Fruit fly (Drosophila melanogaster) whole organism, embryonic: Measurements from ENCODE around the gene Him.

Experiments
- Adf1 ChIP-seq: fragments of 200-800 bp; sonication (Bioruptor generic); IDR thresholded peaks from 2 replicates; pipeline ENCODE4 v1.3.6; 2022; ENCODE audit warnings: missing biosample characterization, missing genetic modification characterization
- Antp ChIP-seq: fragments of 200-800 bp; sonication (Bioruptor generic); optimal IDR thresholded peaks from 3 replicates; lab custom pipeline; 2016; ENCODE audit warnings: missing biosample characterization, missing genetic modification characterization
- B-H1 ChIP-seq: fragments of 200-800 bp; sonication (Bioruptor generic); IDR thresholded peaks from 3 replicates; pipeline ENCODE4 v1.3.6; 2022; ENCODE audit warnings: missing biosample characterization, missing genetic modification characterization
- B-H2 ChIP-seq: fragments of 200-800 bp; sonication (Bioruptor generic); optimal IDR thresholded peaks from 2 replicates; lab custom pipeline; 2018; ENCODE audit warnings: missing biosample characterization, mild to moderate bottlenecking, missing genetic modification characterization
- CG10366 ChIP-seq: fragments of 200-800 bp; sonication (Bioruptor generic); IDR thresholded peaks from 2 replicates; pipeline ENCODE4 v1.3.6; 2022; ENCODE audit warnings: missing biosample characterization, missing genetic modification characterization
- CG10654 ChIP-seq: fragments of 200-800 bp; sonication (Bioruptor generic); optimal IDR thresholded peaks from 2 replicates; lab custom pipeline; 2016; ENCODE audit warnings: missing biosample characterization, missing genetic modification characterization
- CG10979 ChIP-seq: fragments of 200-800 bp; sonication (Bioruptor generic); optimal IDR thresholded peaks from 2 replicates; lab custom pipeline; 2018; ENCODE audit warnings: missing biosample characterization, mild to moderate bottlenecking, missing genetic modification characterization, moderate library complexity
- CG12071 ChIP-seq: fragments of 200-800 bp; sonication (Bioruptor generic); optimal IDR thresholded peaks from 3 replicates; lab custom pipeline; 2018; ENCODE audit warnings: missing biosample characterization, mild to moderate bottlenecking, missing genetic modification characterization
- CG12155 ChIP-seq: fragments of 200-800 bp; sonication (Bioruptor generic); optimal IDR thresholded peaks from 3 replicates; lab custom pipeline; 2016; ENCODE audit warnings: missing biosample characterization, missing genetic modification characterization
- CG13775 ChIP-seq: fragments of 200-800 bp; sonication (Bioruptor generic); optimal IDR thresholded peaks from 3 replicates; lab custom pipeline; 2017; ENCODE audit warnings: missing biosample characterization, mild to moderate bottlenecking, missing genetic modification characterization
- CG15696 ChIP-seq: fragments of 200-800 bp; sonication (Bioruptor generic); optimal IDR thresholded peaks from 2 replicates; lab custom pipeline; 2019; ENCODE audit warnings: missing biosample characterization, mild to moderate bottlenecking, missing genetic modification characterization, moderate library complexity
- CG17361 ChIP-seq: fragments of 200-800 bp; sonication (Bioruptor generic); IDR thresholded peaks from 3 replicates; pipeline ENCODE4 v1.3.6; 2022; ENCODE audit warnings: missing biosample characterization, missing genetic modification characterization
- CG18599 ChIP-seq: fragments of 200-800 bp; sonication (Bioruptor generic); optimal IDR thresholded peaks from 3 replicates; lab custom pipeline; 2017; ENCODE audit warnings: missing biosample characterization, missing genetic modification characterization, mild to moderate bottlenecking, moderate library complexity, missing genetic modification reagents
- CG2712 ChIP-seq: fragments of 200-800 bp; optimal IDR thresholded peaks from 3 replicates; lab custom pipeline; 2019; ENCODE audit warnings: missing biosample characterization, mild to moderate bottlenecking, missing genetic modification characterization, moderate library complexity
- CG7745 ChIP-seq: fragments of 200-800 bp; sonication (Bioruptor generic); optimal IDR thresholded peaks from 2 replicates; lab custom pipeline; 2018; ENCODE audit warnings: missing biosample characterization, mild to moderate bottlenecking, missing genetic modification characterization, moderate library complexity
- CG7963 ChIP-seq: fragments of 200-800 bp; sonication (Bioruptor generic); IDR thresholded peaks from 3 replicates; pipeline ENCODE4 v1.3.6; 2022; ENCODE audit warnings: missing biosample characterization, missing genetic modification characterization; ENCODE audit not compliant: partially characterized antibody
- CG8281 ChIP-seq: fragments of 200-800 bp; sonication (Bioruptor generic); optimal IDR thresholded peaks from 2 replicates; lab custom pipeline; 2018; ENCODE audit warnings: missing biosample characterization, mild to moderate bottlenecking, missing genetic modification characterization, moderate library complexity
- CG8944 ChIP-seq: fragments of 200-800 bp; sonication (Bioruptor generic); optimal IDR thresholded peaks from 3 replicates; lab custom pipeline; 2016; ENCODE audit warnings: missing biosample characterization, missing genetic modification characterization
- CG9609 ChIP-seq: fragments of 200-800 bp; sonication (Bioruptor generic); optimal IDR thresholded peaks from 3 replicates; lab custom pipeline; 2016; ENCODE audit warnings: missing biosample characterization, missing genetic modification characterization
- CG9876 ChIP-seq: fragments of 200-800 bp; sonication (Bioruptor generic); optimal IDR thresholded peaks from 2 replicates; lab custom pipeline; 2016; ENCODE audit warnings: missing biosample characterization, missing genetic modification characterization
- Deaf1 ChIP-seq: fragments of 200-800 bp; optimal IDR thresholded peaks from 3 replicates; lab custom pipeline; 2019; ENCODE audit warnings: missing biosample characterization, mild to moderate bottlenecking, missing genetic modification characterization, moderate library complexity
- Drgx ChIP-seq: fragments of 200-800 bp; sonication (Bioruptor generic); IDR thresholded peaks from 2 replicates; pipeline ENCODE4 v1.3.6; 2022; ENCODE audit warnings: missing biosample characterization, missing genetic modification characterization
- Ets65A ChIP-seq: fragments of 200-800 bp; sonication (Bioruptor generic); peaks from one replicate; lab custom pipeline; 2016; ENCODE audit warnings: missing biosample characterization, missing genetic modification characterization
- Fer2 ChIP-seq: fragments of 200-800 bp; sonication (Bioruptor generic); optimal IDR thresholded peaks from 2 replicates; lab custom pipeline; 2018; ENCODE audit warnings: missing biosample characterization, mild to moderate bottlenecking, missing genetic modification characterization, moderate library complexity
- Hmr ChIP-seq: fragments of 200-800 bp; sonication (Bioruptor generic); optimal IDR thresholded peaks from 3 replicates; lab custom pipeline; 2017; ENCODE audit warnings: mild to moderate bottlenecking, missing biosample characterization, missing genetic modification reagents, missing genetic modification characterization
- Med ChIP-seq: fragments of 200-800 bp; sonication (Bioruptor generic); peaks from one replicate; lab custom pipeline; 2016; ENCODE audit warnings: missing biosample characterization, missing genetic modification characterization, mild to moderate bottlenecking, inconsistent platforms, moderate library complexity
- NFAT ChIP-seq: fragments of 200-800 bp; sonication (Bioruptor generic); IDR thresholded peaks from 2 replicates; pipeline ENCODE4 v1.3.6; 2022; ENCODE audit warnings: missing biosample characterization, missing genetic modification characterization
- NK7.1 ChIP-seq: fragments of 200-800 bp; sonication (Bioruptor generic); optimal IDR thresholded peaks from 3 replicates; lab custom pipeline; 2016; ENCODE audit warnings: missing biosample characterization, missing genetic modification characterization
- Ptx1 ChIP-seq: fragments of 200-800 bp; sonication (Bioruptor generic); IDR thresholded peaks from 2 replicates; pipeline ENCODE4 v1.3.6; 2022; ENCODE audit warnings: missing biosample characterization, missing genetic modification characterization
- Side ChIP-seq: fragments of 200-800 bp; sonication (Bioruptor generic); optimal IDR thresholded peaks from 2 replicates; lab custom pipeline; 2016; ENCODE audit warnings: missing biosample characterization, missing genetic modification characterization
- YL-1 ChIP-seq: fragments of 200-800 bp; sonication (Bioruptor generic); optimal IDR thresholded peaks from 3 replicates; lab custom pipeline; 2017; ENCODE audit warnings: missing biosample characterization, mild to moderate bottlenecking, missing genetic modification characterization
- ap ChIP-seq: fragments of 200-800 bp; sonication (Bioruptor generic); IDR thresholded peaks from 2 replicates; pipeline ENCODE4 v1.3.6; 2022; ENCODE audit warnings: missing biosample characterization, missing genetic modification characterization
- chif ChIP-seq, 2 experiments: fragments of 200-800 bp; sonication (Bioruptor generic); optimal IDR thresholded peaks; 3 replicates each; lab custom pipeline; 2016; ENCODE audit warnings: missing biosample characterization in 2 of 2, missing genetic modification characterization in 2 of 2
- chn ChIP-seq: fragments of 200-800 bp; sonication (Bioruptor generic); optimal IDR thresholded peaks from 2 replicates; lab custom pipeline; 2016; ENCODE audit warnings: missing biosample characterization, missing genetic modification characterization
- crp ChIP-seq, 2 experiments: fragments of 200-800 bp; sonication (Bioruptor generic); optimal IDR thresholded peaks; 2 replicates in 1 of 2; 3 replicates in 1 of 2; lab custom pipeline; 2017; ENCODE audit warnings: missing biosample characterization in 2 of 2, missing genetic modification characterization in 2 of 2, mild to moderate bottlenecking in 1 of 2, moderate library complexity in 1 of 2
- danr ChIP-seq: fragments of 200-800 bp; sonication (Bioruptor generic); IDR thresholded peaks from 2 replicates; pipeline ENCODE4 v1.3.6; 2022; ENCODE audit warnings: missing biosample characterization, missing genetic modification characterization
- eve ChIP-seq, 2 experiments: fragments of >200 bp; optimal IDR thresholded peaks; 2 replicates each; lab custom pipeline; 2017; ENCODE audit warnings: missing biosample characterization in 2 of 2, missing genetic modification characterization in 2 of 2
- fu2 ChIP-seq: fragments of 200-800 bp; sonication (Bioruptor generic); optimal IDR thresholded peaks from 2 replicates; lab custom pipeline; 2016; ENCODE audit warnings: missing biosample characterization, missing genetic modification characterization
- h ChIP-seq: fragments of >200 bp; optimal IDR thresholded peaks from 2 replicates; lab custom pipeline; 2017
- ken ChIP-seq: fragments of 200-800 bp; sonication (Bioruptor generic); IDR thresholded peaks from 3 replicates; pipeline ENCODE4 v1.3.6; 2022; ENCODE audit warnings: missing biosample characterization, missing genetic modification characterization
- phol ChIP-seq: fragments of 200-800 bp; sonication (Bioruptor generic); optimal IDR thresholded peaks from 3 replicates; lab custom pipeline; 2018; ENCODE audit warnings: missing biosample characterization, mild to moderate bottlenecking, missing genetic modification characterization, moderate library complexity
- slou ChIP-seq: fragments of 200-800 bp; sonication (Bioruptor generic); optimal IDR thresholded peaks from 3 replicates; lab custom pipeline; 2016; ENCODE audit warnings: missing biosample characterization, missing genetic modification characterization
- slp2 ChIP-seq: fragments of 200-800 bp; sonication (Bioruptor generic); optimal IDR thresholded peaks from 2 replicates; lab custom pipeline; 2016; ENCODE audit warnings: missing biosample characterization, missing genetic modification characterization
- so ChIP-seq: fragments of 200-800 bp; sonication (Bioruptor generic); IDR thresholded peaks from 3 replicates; pipeline ENCODE4 v1.3.6; 2022; ENCODE audit warnings: missing biosample characterization, missing genetic modification characterization
- sr ChIP-seq: fragments of 200-800 bp; sonication (Bioruptor generic); IDR thresholded peaks from 3 replicates; pipeline ENCODE4 v1.3.6; 2022; ENCODE audit warnings: missing biosample characterization, missing genetic modification characterization
- twi ChIP-seq: fragments of 200-800 bp; optimal IDR thresholded peaks from 2 replicates; lab custom pipeline; 2019; ENCODE audit warnings: missing biosample characterization, mild to moderate bottlenecking, missing genetic modification characterization, moderate library complexity
- wdn ChIP-seq: fragments of 200-800 bp; sonication (Bioruptor generic); IDR thresholded peaks from 2 replicates; pipeline ENCODE4 v1.3.6; 2022; ENCODE audit warnings: missing biosample characterization, missing genetic modification characterization
- wek ChIP-seq: fragments of 200-800 bp; sonication (Bioruptor generic); optimal IDR thresholded peaks from 3 replicates; lab custom pipeline; 2018; ENCODE audit warnings: missing biosample characterization, mild to moderate bottlenecking, missing genetic modification characterization, moderate library complexity
- zen ChIP-seq: fragments of 200-800 bp; sonication (Bioruptor generic); optimal IDR thresholded peaks from 3 replicates; lab custom pipeline; 2018; ENCODE audit warnings: missing biosample characterization, mild to moderate bottlenecking, missing genetic modification characterization, moderate library complexity
- zfh1 ChIP-seq: fragments of 200-800 bp; sonication (Bioruptor generic); IDR thresholded peaks from 3 replicates; pipeline ENCODE4 v1.3.6; 2022; ENCODE audit warnings: missing biosample characterization, missing genetic modification characterization

Gene Him

dm6 chrX:18239301-18239700 is 30.1 kb downstream of the Him start (continued):
- TF ChIP-seq NFAT (GFP tag; lab: Robert Waterston, UW) (peak; percentile 57), CG15696 (tag; lab: Kevin White, UChicago) (peak; percentile 25), Adf1 (GFP tag; lab: Robert Waterston, UW) (no peak), Fer2 (tag; lab: Kevin White, UChicago) (no peak), fu2 (GFP tag; lab: Kevin White, UChicago) (no peak), Hmr (peak; percentile 35), CG10979 (tag; lab: Kevin White, UChicago) (peak; percentile 85), YL-1 (GFP tag; lab: Kevin White, UChicago) (no peak), eve (GFP tag; optimal IDR thresholded peaks at IDR 0.05; lab: Kevin White, UChicago) (no peak), B-H2 (GFP tag; lab: Kevin White, UChicago) (no peak), chif (GFP tag; optimal IDR thresholded peaks at IDR 0.05; lab: Kevin White, UChicago) (peak in 1 of 2 experiments; percentile 63), danr (no peak), CG2712 (tag; lab: Kevin White, UChicago) (peak; percentile 27), twi (tag; lab: Kevin White, UChicago) (no peak), CG9876 (GFP tag; lab: Kevin White, UChicago) (no peak), ap (GFP tag; lab: Robert Waterston, UW) (no peak), CG7745 (tag; lab: Kevin White, UChicago) (no peak), CG13775 (GFP tag; lab: Kevin White, UChicago) (peak; percentile 34), wdn (GFP tag; lab: Robert Waterston, UW) (no peak), zen (peak; percentile 44), slp2 (GFP tag; lab: Kevin White, UChicago) (peak; percentile 35), CG9609 (GFP tag; lab: Kevin White, UChicago) (peak; percentile 13), ken (GFP tag; lab: Robert Waterston, UW) (peak; percentile 59; the same call in 2 of the 3 replicates), CG8281 (no peak), Antp (GFP tag; lab: Kevin White, UChicago) (peak; percentile 46), crp (GFP tag; optimal IDR thresholded peaks at IDR 0.05; lab: Kevin White, UChicago) (no peak), h (no peak), phol (tag; lab: Kevin White, UChicago) (peak; percentile 17), Med (peak; percentile 95), CG17361 (GFP tag; lab: Robert Waterston, UW) (no peak), CG18599 (GFP tag; lab: Kevin White, UChicago) (no peak), CG7963 (no peak), CG10366 (GFP tag; lab: Robert Waterston, UW) (no peak), wek (GFP tag; lab: Kevin White, UChicago) (no peak), zfh1 (GFP tag; lab: Robert Waterston, UW) (peak; percentile 57; the same call in 2 of the 3 replicates), CG10654 (GFP tag; lab: Kevin White, UChicago) (peak; percentile 15), Drgx (GFP tag; lab: Robert Waterston, UW) (no peak), NK7.1 (GFP tag; lab: Kevin White, UChicago) (no peak), Ets65A (GFP tag; lab: Kevin White, UChicago) (peak; percentile 79), B-H1 (no peak), CG12155 (GFP tag; lab: Kevin White, UChicago) (no peak), Ptx1 (peak; percentile 47), slou (no peak), chn (GFP tag; lab: Kevin White, UChicago) (no peak), CG8944 (peak; percentile 1), CG12071 (GFP tag; lab: Kevin White, UChicago) (peak; percentile 7), so (GFP tag; lab: Robert Waterston, UW) (no peak), sr (no peak), Deaf1 (peak; percentile 0), Side (GFP tag; lab: Kevin White, UChicago) (no peak)
